Worm (Caenorhabditis elegans) whole organism, L2 larva: Measurements from ENCODE around the gene F20D6.11.

Experiments
- ama-1 ChIP-seq: fragments of 150-350 bp; optimal IDR thresholded peaks from 2 replicates; lab custom pipeline; 2018; ENCODE audit warnings: inconsistent platforms
- blmp-1 ChIP-seq: sonication (generic microtip); optimal IDR thresholded peaks from 2 replicates; lab custom pipeline; 2017; ENCODE audit warnings: missing genetic modification characterization, mild to moderate bottlenecking, missing compliant biosample characterization, antibody characterized with exemption, moderate library complexity; ENCODE audit not compliant: insufficient read depth
- elt-3 ChIP-seq: sonication (generic microtip); optimal IDR thresholded peaks from 2 replicates; lab custom pipeline; 2017; ENCODE audit warnings: missing biosample characterization, missing genetic modification characterization
- nhr-12 ChIP-seq: fragments of 150-350 bp; optimal IDR thresholded peaks from 2 replicates; lab custom pipeline; 2014; ENCODE audit warnings: missing biosample characterization, missing genetic modification characterization
- unc-39 ChIP-seq: fragments of 150-350 bp; optimal IDR thresholded peaks from 2 replicates; lab custom pipeline; 2014; ENCODE audit warnings: missing biosample characterization, missing genetic modification characterization

- TF ChIP-seq nhr-12 = no peak
- TF ChIP-seq unc-39 = no peak
- TF ChIP-seq blmp-1 = no peak
- TF ChIP-seq ama-1 (lab: Kevin White, UChicago) = no peak
- no peak for TF ChIP-seq elt-3 (tag; lab: Kevin White, UChicago)
Observed at ce11 chrV:8178279-8178678, 20.6 kb downstream of the F20D6.11 start.
